Worm (Caenorhabditis elegans) whole organism, L4 larva: Measurements from ENCODE around the gene F39F10.5.

Experiments used
- D1046.2 ChIP-seq: fragments of 200-800 bp; sonication (Bioruptor generic); IDR thresholded peaks from 2 replicates; pipeline ENCODE4 v1.3.6; 2022; ENCODE audit warnings: missing genetic modification characterization, missing compliant biosample characterization
- F44E2.7 ChIP-seq: fragments of 200-800 bp; sonication (Bioruptor generic); IDR thresholded peaks from 2 replicates; pipeline ENCODE4 v2.1.2; 2022; ENCODE audit warnings: missing genetic modification characterization, missing compliant biosample characterization
- F49E8.2 ChIP-seq: sonication (generic microtip); optimal IDR thresholded peaks from 2 replicates; lab custom pipeline; 2016; ENCODE audit warnings: missing compliant biosample characterization, mild to moderate bottlenecking, missing genetic modification characterization, borderline replicate concordance
- Y5F2A.4 ChIP-seq: fragments of 200-800 bp; sonication (Bioruptor generic); optimal IDR thresholded peaks from 2 replicates; lab custom pipeline; 2018; ENCODE audit warnings: mild to moderate bottlenecking, missing genetic modification characterization, missing compliant biosample characterization
- ZK546.5 ChIP-seq, 2 experiments: sonication (generic microtip); optimal IDR thresholded peaks; 2 replicates each; lab custom pipeline; 2017; ENCODE audit warnings: missing biosample characterization in 2 of 2, missing genetic modification characterization in 2 of 2
- aha-1 ChIP-seq: fragments of 150-350 bp; peaks from one replicate; lab custom pipeline; 2014; ENCODE audit warnings: missing biosample characterization, missing genetic modification characterization
- attf-4 ChIP-seq: sonication (generic microtip); optimal IDR thresholded peaks from 3 replicates; lab custom pipeline; 2017; ENCODE audit warnings: missing biosample characterization, missing genetic modification characterization
- ceh-28 ChIP-seq: fragments of 150-350 bp; optimal IDR thresholded peaks from 2 replicates; lab custom pipeline; 2014; ENCODE audit warnings: missing biosample characterization, missing genetic modification reagents, missing genetic modification characterization
- ceh-32 ChIP-seq: sonication (generic microtip); optimal IDR thresholded peaks from 2 replicates; lab custom pipeline; 2016; ENCODE audit warnings: mild to moderate bottlenecking, missing genetic modification characterization, missing compliant biosample characterization; ENCODE audit not compliant: poor library complexity
- ceh-44 ChIP-seq: fragments of 200-800 bp; sonication (Bioruptor generic); IDR thresholded peaks from 2 replicates; pipeline ENCODE4 v1.3.6; 2022; ENCODE audit warnings: missing genetic modification reagents, missing genetic modification characterization, missing compliant biosample characterization
- daf-16 ChIP-seq, 3 experiments: sonication (generic microtip); optimal IDR thresholded peaks; 2 replicates each; lab custom pipeline; 2016 to 2017; ENCODE audit warnings: missing genetic modification characterization in 3 of 3, missing genetic modification reagents in 3 of 3, mild to moderate bottlenecking in 2 of 3, missing compliant biosample characterization in 2 of 3, missing biosample characterization in 1 of 3, moderate library complexity in 1 of 3
- dmd-8 ChIP-seq: fragments of 200-800 bp; sonication (Bioruptor generic); IDR thresholded peaks from 2 replicates; pipeline ENCODE4 v1.3.6; 2022; ENCODE audit warnings: missing genetic modification characterization, missing compliant biosample characterization
- dmd-9 ChIP-seq: fragments of 200-800 bp; sonication (Bioruptor generic); IDR thresholded peaks from 2 replicates; pipeline ENCODE4 v1.3.6; 2022; ENCODE audit warnings: missing genetic modification reagents, missing genetic modification characterization, missing compliant biosample characterization
- fkh-10 ChIP-seq: fragments of 150-350 bp; optimal IDR thresholded peaks from 2 replicates; lab custom pipeline; 2014; ENCODE audit warnings: missing biosample characterization, missing genetic modification reagents, missing genetic modification characterization
- gei-8 ChIP-seq: fragments of 200-800 bp; sonication (Bioruptor generic); optimal IDR thresholded peaks from 2 replicates; lab custom pipeline; 2018; ENCODE audit warnings: mild to moderate bottlenecking, missing genetic modification characterization, missing compliant biosample characterization
- jun-1 ChIP-seq: fragments of 150-350 bp; optimal IDR thresholded peaks from 2 replicates; lab custom pipeline; 2014; ENCODE audit warnings: missing biosample characterization, missing genetic modification reagents, missing genetic modification characterization
- lin-13 ChIP-seq: fragments of 150-350 bp; optimal IDR thresholded peaks from 2 replicates; lab custom pipeline; 2014; ENCODE audit warnings: missing biosample characterization, missing genetic modification reagents, missing genetic modification characterization
- lin-15B ChIP-seq: fragments of 150-350 bp; sonication (generic microtip); optimal IDR thresholded peaks from 3 replicates; lab custom pipeline; 2014; ENCODE audit warnings: missing biosample characterization, missing genetic modification characterization
- lin-38 ChIP-seq: fragments of 200-800 bp; sonication (Bioruptor generic); IDR thresholded peaks from 2 replicates; pipeline ENCODE4 v1.3.6; 2022; ENCODE audit warnings: missing genetic modification reagents, missing genetic modification characterization, missing compliant biosample characterization
- madf-5 ChIP-seq, 2 experiments: fragments of 200-800 bp; sonication (Bioruptor generic); IDR thresholded peaks; 2 replicates each; pipeline ENCODE4 v1.3.6; 2022; ENCODE audit warnings: missing compliant biosample characterization in 2 of 2, missing genetic modification characterization in 2 of 2
- mdl-1 ChIP-seq, 2 experiments: fragments of 150-350 bp in 1 of 2; sonication (generic microtip) in 1 of 2; optimal IDR thresholded peaks; 2 replicates each; lab custom pipeline; 2014 to 2017; ENCODE audit warnings: missing biosample characterization in 2 of 2, missing genetic modification characterization in 2 of 2
- mep-1 ChIP-seq: fragments of 150-350 bp; sonication (generic microtip); optimal IDR thresholded peaks from 3 replicates; lab custom pipeline; 2014; ENCODE audit warnings: missing biosample characterization, missing genetic modification characterization
- mxl-2 ChIP-seq: fragments of 200-800 bp; sonication (Bioruptor generic); conservative IDR thresholded peaks from 2 replicates; pipeline ENCODE4 v1.3.6; 2022; ENCODE audit warnings: missing genetic modification reagents, missing genetic modification characterization, missing compliant biosample characterization
- nhr-102 ChIP-seq: sonication (generic microtip); optimal IDR thresholded peaks from 2 replicates; lab custom pipeline; 2016; ENCODE audit warnings: mild to moderate bottlenecking, missing genetic modification characterization, moderate library complexity, missing compliant biosample characterization
- nhr-11 ChIP-seq: fragments of 150-350 bp; optimal IDR thresholded peaks from 2 replicates; lab custom pipeline; 2014; ENCODE audit warnings: missing biosample characterization, missing genetic modification characterization
- nhr-28 ChIP-seq: fragments of 150-350 bp; optimal IDR thresholded peaks from 2 replicates; lab custom pipeline; 2014; ENCODE audit warnings: missing biosample characterization, missing genetic modification characterization
- nhr-41 ChIP-seq: fragments of 200-800 bp; sonication (Bioruptor generic); IDR thresholded peaks from 2 replicates; pipeline ENCODE4 v1.3.6; 2022; ENCODE audit warnings: missing genetic modification reagents, missing genetic modification characterization, missing compliant biosample characterization
- nhr-48 ChIP-seq: sonication (generic microtip); optimal IDR thresholded peaks from 2 replicates; lab custom pipeline; 2016; ENCODE audit warnings: mild to moderate bottlenecking, missing genetic modification characterization, missing compliant biosample characterization
- nhr-76 ChIP-seq: fragments of 150-350 bp; optimal IDR thresholded peaks from 2 replicates; lab custom pipeline; 2014; ENCODE audit warnings: missing biosample characterization, missing genetic modification characterization
- pqm-1 ChIP-seq: sonication (generic microtip); optimal IDR thresholded peaks from 2 replicates; lab custom pipeline; 2017; ENCODE audit warnings: missing biosample characterization, missing genetic modification characterization
- snpc-1.2 ChIP-seq: fragments of 200-800 bp; sonication (Bioruptor generic); IDR thresholded peaks from 2 replicates; pipeline ENCODE4 v1.3.6; 2022; ENCODE audit warnings: missing genetic modification reagents, missing genetic modification characterization, missing compliant biosample characterization
- snpc-4 ChIP-seq: fragments of 150-350 bp; optimal IDR thresholded peaks from 2 replicates; lab custom pipeline; 2014; ENCODE audit warnings: missing biosample characterization, missing genetic modification characterization
- tag-97 ChIP-seq: fragments of 200-800 bp; sonication (Bioruptor generic); IDR thresholded peaks from 2 replicates; pipeline ENCODE4 v1.3.6; 2022; ENCODE audit warnings: missing genetic modification characterization, missing compliant biosample characterization
- tra-1 ChIP-seq: fragments of 200-800 bp; sonication (Bioruptor generic); IDR thresholded peaks from 2 replicates; pipeline ENCODE4 v1.3.6; 2022; ENCODE audit warnings: missing genetic modification reagents, missing genetic modification characterization, missing compliant biosample characterization
- unc-62 ChIP-seq, 3 experiments: fragments of 150-350 bp in 1 of 3; sonication (generic microtip); optimal IDR thresholded peaks in 2 of 3; peaks in 1 of 3; 1 replicate in 1 of 3; 2 replicates in 2 of 3; lab custom pipeline; 2014 to 2017; ENCODE audit warnings: missing biosample characterization in 3 of 3, missing genetic modification characterization in 3 of 3, missing genetic modification reagents in 3 of 3, missing genotype in 1 of 3
- zag-1 ChIP-seq: fragments of 150-350 bp; optimal IDR thresholded peaks from 2 replicates; lab custom pipeline; 2014; ENCODE audit warnings: missing biosample characterization, missing genetic modification characterization
- zfp-3 ChIP-seq: fragments of 200-800 bp; sonication (Bioruptor generic); conservative IDR thresholded peaks from 2 replicates; pipeline ENCODE4 v1.3.6; 2022; ENCODE audit warnings: missing genetic modification reagents, missing genetic modification characterization, missing compliant biosample characterization
- zip-11 ChIP-seq: fragments of 200-800 bp; sonication (Bioruptor generic); IDR thresholded peaks from 2 replicates; pipeline ENCODE4 v1.3.6; 2022; ENCODE audit warnings: missing genetic modification characterization, missing compliant biosample characterization
- ztf-7 ChIP-seq: fragments of 150-350 bp; optimal IDR thresholded peaks from 2 replicates; lab custom pipeline; 2014; ENCODE audit warnings: missing biosample characterization, missing genetic modification characterization

F39F10.5 gene

DNA sequence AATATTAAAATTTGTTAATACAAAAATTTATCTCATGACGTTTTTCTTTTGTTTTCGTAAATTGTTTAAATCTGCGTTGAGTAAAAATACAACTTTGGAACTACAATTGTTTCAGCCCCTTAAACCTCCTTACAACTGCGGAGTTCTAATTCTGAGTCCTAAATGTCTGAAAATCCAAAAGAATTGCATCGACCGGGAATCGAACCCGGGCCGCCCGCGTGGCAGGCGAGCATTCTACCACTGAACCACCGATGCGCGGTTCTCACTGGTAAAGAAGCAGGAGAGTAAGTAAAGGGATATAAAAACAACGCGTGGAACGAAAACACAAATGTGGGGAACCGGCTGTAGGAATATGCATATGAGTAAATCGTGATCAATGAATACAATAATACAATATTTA, 14.5 kb upstream of the F39F10.5 start (continued):
- TF ChIP-seq zip-11, result 0 out of 2 replicates have a peak, but pooled peaks have one; percentile 24
- no peak for TF ChIP-seq ceh-28 (tag; lab: Kevin White, UChicago)
- TF ChIP-seq daf-16 (GFP tag; optimal IDR thresholded peaks at IDR 0.05; lab: Kevin White, UChicago), result peak in 1 of 2 experiments; percentile 33
- peak; percentile 54 for TF ChIP-seq daf-16 (tag; optimal IDR thresholded peaks at IDR 0.05; lab: Kevin White, UChicago)
- no peak for TF ChIP-seq tra-1 (GFP tag; lab: Robert Waterston, UW)
- no peak for TF ChIP-seq ZK546.5 (tag; optimal IDR thresholded peaks at IDR 0.05; lab: Kevin White, UChicago)
- TF ChIP-seq mdl-1 (tag; optimal IDR thresholded peaks at IDR 0.05; lab: Kevin White, UChicago), result peak in 1 of 2 experiments; percentile 67
- TF ChIP-seq nhr-11, result no peak
- peak; percentile 77; the same call in 1 of the 2 replicates for TF ChIP-seq dmd-8
- peak; percentile 30; the same call in 1 of the 2 replicates for TF ChIP-seq dmd-9
- TF ChIP-seq ztf-7 (tag; lab: Kevin White, UChicago), result no peak
- TF ChIP-seq lin-13 (GFP tag; lab: Kevin White, UChicago), result peak; percentile 36

DNA sequence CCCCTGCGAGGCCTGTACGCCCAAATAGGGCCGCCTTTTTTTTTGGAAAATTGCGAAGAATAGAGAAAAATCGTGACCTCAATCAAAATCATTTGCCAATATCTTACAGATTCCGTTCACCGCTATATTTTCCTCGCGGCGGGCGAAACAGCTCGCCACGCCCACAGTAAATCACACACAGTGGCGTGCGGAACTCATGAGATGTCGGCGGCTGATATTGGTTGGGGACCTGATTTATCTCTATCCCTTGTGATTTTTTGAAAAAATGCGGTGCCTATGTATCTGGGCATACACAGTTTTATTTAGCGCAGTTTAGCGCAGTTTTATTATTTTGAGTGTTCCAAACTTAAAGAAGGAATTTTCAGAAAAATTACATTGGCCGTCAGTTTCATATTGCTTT, 11.8 kb upstream of the F39F10.5 start:
- TF ChIP-seq snpc-4 (tag; lab: Kevin White, UChicago) (peak; percentile 20), F44E2.7 (GFP tag; lab: Robert Waterston, UW) (no peak)

DNA sequence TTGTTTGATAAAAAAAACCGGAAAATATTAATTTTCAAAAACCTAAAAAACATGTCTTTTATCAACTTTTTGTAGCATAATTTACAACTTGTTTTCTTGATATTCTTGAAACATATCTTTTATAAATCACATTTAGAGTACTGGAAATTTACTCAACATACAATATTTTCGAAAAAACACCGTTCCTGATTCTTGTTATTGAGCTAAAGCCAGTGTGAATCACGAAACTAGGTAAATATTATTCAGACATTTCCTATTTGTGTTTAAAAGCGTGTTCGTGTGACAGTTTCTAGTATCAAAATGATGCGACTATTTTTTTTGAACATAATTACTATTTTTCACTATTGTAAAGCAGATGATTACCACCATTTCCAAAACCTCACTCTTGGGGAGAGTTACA, 10.1 kb upstream of the F39F10.5 start, which contains the start of gene C30E1.4:
C30E1.4 (plus strand) TSS at position 301 of the 400 bp plus-strand sequence.
- TF ChIP-seq ceh-44 (GFP tag; lab: Robert Waterston, UW) (no peak), madf-5 (GFP tag; IDR thresholded peaks at IDR 0.05; lab: Robert Waterston, UW) (no peak), lin-15B (no peak), nhr-41 (GFP tag; lab: Robert Waterston, UW) (no peak), gei-8 (GFP tag; lab: Kevin White, UChicago) (no peak), mxl-2 (GFP tag; lab: Robert Waterston, UW) (no peak), nhr-48 (tag; lab: Kevin White, UChicago) (no peak), ceh-32 (tag; lab: Kevin White, UChicago) (no peak), attf-4 (tag; lab: Kevin White, UChicago) (no peak), zip-11 (no peak), Y5F2A.4 (no peak), lin-38 (GFP tag; lab: Robert Waterston, UW) (no peak), D1046.2 (no peak)

- TF ChIP-seq unc-62 (GFP tag; optimal IDR thresholded peaks at IDR 0.05 in 1 of 2; lab: Kevin White, UChicago) (peak in 1 of 2 experiments; percentile 39), unc-62 (tag; optimal IDR thresholded peaks at IDR 0.05; lab: Kevin White, UChicago) (no peak), zag-1 (tag; lab: Kevin White, UChicago) (no peak), zfp-3 (GFP tag; lab: Robert Waterston, UW) (no peak), jun-1 (tag; lab: Kevin White, UChicago) (no peak), snpc-1.2 (GFP tag; lab: Robert Waterston, UW) (no peak)
Observed at ce11 chrX:16921533-16921932, 8.0 kb upstream of the F39F10.5 start, which contains the start of gene fbxb-114. Gene fbxb-114 (plus strand): TSS chrX:16921833.

- TF ChIP-seq F49E8.2 (no peak), unc-62 (GFP tag; optimal IDR thresholded peaks at IDR 0.05 in 1 of 2; lab: Kevin White, UChicago) (peak in 1 of 2 experiments; percentile 43), unc-62 (tag; optimal IDR thresholded peaks at IDR 0.05; lab: Kevin White, UChicago) (no peak), fkh-10 (GFP tag; lab: Kevin White, UChicago) (no peak), tag-97 (no peak), aha-1 (tag; lab: Kevin White, UChicago) (no peak), mep-1 (no peak), nhr-76 (tag; lab: Kevin White, UChicago) (no peak), pqm-1 (tag; lab: Kevin White, UChicago) (peak; percentile 54), ceh-44 (GFP tag; lab: Robert Waterston, UW) (no peak), nhr-102 (tag; lab: Kevin White, UChicago) (no peak), nhr-28 (peak; percentile 70)
Observed at ce11 chrX:16919468-16919867, 5.9 kb upstream of the F39F10.5 start.
